Fruit fly (Drosophila melanogaster): ENCODE results near the gene dyw.

- TF ChIP-seq dsx (GFP tag; optimal IDR thresholded peaks at IDR 0.05; ENCODE audit: poor library complexity, severe bottlenecking) (no peak), CG15336 (GFP tag; IDR thresholded peaks at IDR 0.05) (no peak), Eip75B (GFP tag; optimal IDR thresholded peaks at IDR 0.05) (no peak), fd59A (GFP tag; optimal IDR thresholded peaks at IDR 0.05) (no peak), CG16779 (tag; optimal IDR thresholded peaks at IDR 0.05) (no peak), Ets96B (tag; optimal IDR thresholded peaks at IDR 0.05) (no peak), CG9139 (GFP tag; optimal IDR thresholded peaks at IDR 0.05) (no peak), CG6854 (GFP tag; optimal IDR thresholded peaks at IDR 0.05) (no peak), Gug (GFP tag; IDR thresholded peaks at IDR 0.05) (no peak), ss (GFP tag; optimal IDR thresholded peaks at IDR 0.05) (no peak), CG6276 (GFP tag; optimal IDR thresholded peaks at IDR 0.05) (no peak)
These were observed 8.1 kb downstream of the dyw start, which contains the start of gene per for dm6 chrX:2685580-2685979.

All from whole organism, prepupa.